Fruit fly (Drosophila melanogaster) whole organism, adult: Measurements from ENCODE around the gene Ssb-c31a.

Source experiments
- CG1620 ChIP-seq: fragments of 200-800 bp; sonication (Bioruptor generic); optimal IDR thresholded peaks from 2 replicates; lab custom pipeline; 2016; ENCODE audit warnings: missing biosample characterization, missing genetic modification characterization
- CG5204 ChIP-seq: fragments of 200-800 bp; sonication (Bioruptor generic); optimal IDR thresholded peaks from 2 replicates; lab custom pipeline; 2016; ENCODE audit warnings: missing biosample characterization, missing genetic modification characterization
- CG7045 ChIP-seq: fragments of 200-800 bp; sonication (Bioruptor generic); optimal IDR thresholded peaks from 2 replicates; lab custom pipeline; 2017; ENCODE audit warnings: missing biosample characterization, mild to moderate bottlenecking, missing genetic modification characterization

dm6 chr2L:8170600-8171182 is 40.5 kb upstream of the Ssb-c31a start:
- TF ChIP-seq CG7045 (no peak), CG1620 (GFP tag; lab: Kevin White, UChicago) (no peak), CG5204 (GFP tag; lab: Kevin White, UChicago) (no peak)
